Worm (Caenorhabditis elegans): ENCODE results near the gene C29F5.1.
A peak's percentile ranks its signal among the peaks of the same experiment; 100 is the strongest.

Gene C29F5.1

DNA sequence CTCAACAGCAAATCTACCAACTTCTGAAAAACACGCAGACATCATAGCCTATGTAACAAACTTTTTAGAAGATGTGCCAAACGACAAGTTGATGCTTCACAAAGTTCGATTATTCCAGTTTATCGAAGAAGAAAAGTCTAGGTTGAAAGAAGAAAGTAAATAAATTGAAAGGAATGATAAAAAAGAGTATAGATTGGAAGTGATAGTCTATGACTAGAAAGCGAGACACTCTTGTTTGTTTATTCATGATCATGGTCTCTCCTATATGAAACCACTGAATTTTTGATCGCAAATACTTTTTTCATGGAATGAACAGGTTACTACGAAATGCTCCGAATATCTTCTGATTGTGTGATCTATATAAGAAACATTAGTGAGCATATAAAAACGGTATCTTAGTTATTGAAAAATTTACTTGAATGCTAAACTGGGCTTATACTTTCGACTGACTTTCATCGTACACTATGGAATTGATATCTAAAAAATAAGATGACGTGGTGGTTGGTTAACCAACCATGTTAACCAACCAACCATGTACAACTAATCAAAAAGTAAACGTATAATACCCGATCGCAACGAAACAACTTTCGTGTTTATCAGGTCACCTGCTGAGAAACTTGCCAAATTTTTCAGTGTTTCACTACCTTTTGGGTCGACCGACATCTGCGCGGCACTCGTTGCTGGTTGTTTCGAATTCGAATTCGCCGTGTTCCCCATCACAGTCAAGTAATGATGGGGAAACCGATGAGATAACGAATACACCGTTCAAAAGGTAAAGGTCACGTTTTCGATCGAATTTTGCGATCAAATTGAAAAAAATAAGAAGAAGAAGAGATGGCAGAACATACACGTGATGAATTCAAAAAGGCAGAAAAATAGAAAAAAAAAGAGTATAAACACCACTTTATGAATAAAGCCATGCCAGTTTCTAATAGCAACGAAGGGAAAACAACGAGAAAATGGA lies 42.2 kb downstream of the C29F5.1 start, which contains the start of gene C32D5.8:
TSS of gene C32D5.8 (minus strand) at position 770 of the 964 bp plus-strand sequence.
- no peak for TF ChIP-seq athp-1 (tag; optimal IDR thresholded peaks at IDR 0.05)
- no peak for TF ChIP-seq B0035.1 (tag; optimal IDR thresholded peaks at IDR 0.05)
- no peak for TF ChIP-seq hmg-1.2 (GFP tag; IDR thresholded peaks at IDR 0.05)
- TF ChIP-seq zfh-2 (GFP tag; conservative IDR thresholded peaks at IDR 0.05): no peak
- no peak for TF ChIP-seq Y53F4B.3 (GFP tag; IDR thresholded peaks at IDR 0.05)
- TF ChIP-seq aptf-3 (GFP tag; IDR thresholded peaks at IDR 0.05): no peak
- no peak for TF ChIP-seq akir-1 (GFP tag; optimal IDR thresholded peaks at IDR 0.05)
- TF ChIP-seq B0261.1 (tag; optimal IDR thresholded peaks at IDR 0.05): no peak
- no peak for TF ChIP-seq rcor-1 (GFP tag; IDR thresholded peaks at IDR 0.05)
- no peak for TF ChIP-seq let-526 (GFP tag; IDR thresholded peaks at IDR 0.05)
- TF ChIP-seq mcd-1 (GFP tag; IDR thresholded peaks at IDR 0.05): no peak
- TF ChIP-seq lin-40 (tag; optimal IDR thresholded peaks at IDR 0.05): no peak

DNA sequence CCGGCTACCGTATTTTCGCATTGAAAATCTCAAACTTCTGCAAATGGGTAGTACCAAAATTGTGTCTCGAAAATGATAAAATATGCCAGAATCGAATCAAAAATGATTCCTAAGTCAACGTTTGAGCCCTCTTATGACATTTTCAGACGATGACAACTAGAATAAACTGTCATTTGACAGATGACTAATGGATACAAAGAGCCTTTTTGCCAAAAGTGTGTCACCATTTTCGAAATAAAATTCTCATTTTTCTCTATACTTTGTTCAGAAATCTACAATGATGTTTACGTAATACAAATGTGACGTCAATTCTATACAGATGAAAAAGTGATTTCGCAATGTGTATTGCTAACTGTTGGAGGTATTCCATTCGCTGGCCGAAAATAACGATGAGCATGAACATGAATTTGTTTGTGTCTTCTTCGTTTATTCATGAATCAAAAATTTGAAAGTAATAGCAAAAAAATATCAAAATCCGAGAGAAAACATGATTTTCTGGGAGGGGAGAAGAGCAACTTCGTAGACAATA lies 43.3 kb downstream of the C29F5.1 start:
- TF ChIP-seq ztf-6 (GFP tag; IDR thresholded peaks at IDR 0.05): no peak
- TF ChIP-seq F52B5.7 (tag; optimal IDR thresholded peaks at IDR 0.05): peak; percentile 85
- TF ChIP-seq Y67H2A.10 (GFP tag; conservative IDR thresholded peaks at IDR 0.05): no peak
- TF ChIP-seq B0035.1 (tag; optimal IDR thresholded peaks at IDR 0.05): peak; percentile 71
- no peak for TF ChIP-seq F49E8.2 (tag; optimal IDR thresholded peaks at IDR 0.05; ENCODE audit: insufficient read depth)
- TF ChIP-seq ztf-3 (GFP tag; optimal IDR thresholded peaks at IDR 0.05): peak; percentile 66
- TF ChIP-seq nhr-80 (tag; optimal IDR thresholded peaks at IDR 0.05): peak; percentile 32
- no peak for TF ChIP-seq mes-4 (tag; optimal IDR thresholded peaks at IDR 0.05)
- no peak for TF ChIP-seq ceh-91 (GFP tag; IDR thresholded peaks at IDR 0.05)
- peak; percentile 86 for TF ChIP-seq ZK185.1 (tag; optimal IDR thresholded peaks at IDR 0.05; ENCODE audit: poor library complexity, severe bottlenecking)
- no peak for TF ChIP-seq nhr-120 (GFP tag; IDR thresholded peaks at IDR 0.05)
- TF ChIP-seq him-1 (tag; optimal IDR thresholded peaks at IDR 0.05): peak; percentile 3
- peak in 1 of 3 experiments; percentile 60 for TF ChIP-seq lin-35 (GFP tag; optimal IDR thresholded peaks at IDR 0.05)
- no peak for TF ChIP-seq C17E4.6 (GFP tag; IDR thresholded peaks at IDR 0.05)
- TF ChIP-seq nfya-1 (tag; optimal IDR thresholded peaks at IDR 0.05; ENCODE audit: borderline replicate concordance, insufficient read depth): no peak
- peak; percentile 90 for TF ChIP-seq atf-7 (tag; optimal IDR thresholded peaks at IDR 0.05)
- peak; percentile 39 for TF ChIP-seq F22D6.2 (tag; optimal IDR thresholded peaks at IDR 0.05)
- TF ChIP-seq rpc-1 (optimal IDR thresholded peaks at IDR 0.05): no peak
- TF ChIP-seq rpc-1 (tag; optimal IDR thresholded peaks at IDR 0.05): no peak
- peak; percentile 68 for TF ChIP-seq dox-1 (GFP tag; IDR thresholded peaks at IDR 0.05)
- peak; percentile 62; the same call in 1 of the 2 replicates for TF ChIP-seq let-526 (GFP tag; IDR thresholded peaks at IDR 0.05)
- no peak for TF ChIP-seq lsl-1 (GFP tag; optimal IDR thresholded peaks at IDR 0.05)
- TF ChIP-seq hlh-26 (GFP tag; conservative IDR thresholded peaks at IDR 0.05): no peak
- no peak for TF ChIP-seq snpc-3.4 (tag; optimal IDR thresholded peaks at IDR 0.05)
- TF ChIP-seq tlf-1 (GFP tag; optimal IDR thresholded peaks at IDR 0.05): peak; percentile 82
- no peak for TF ChIP-seq T07F8.4 (tag; optimal IDR thresholded peaks at IDR 0.05)
- peak; percentile 86 for TF ChIP-seq F57C9.4 (tag; optimal IDR thresholded peaks at IDR 0.05)
- peak; percentile 68 for TF ChIP-seq madf-10 (tag; optimal IDR thresholded peaks at IDR 0.05)
- TF ChIP-seq D2030.7 (GFP tag; IDR thresholded peaks at IDR 0.05): 0 out of 2 replicates have a peak, but pooled peaks have one; percentile 10
- no peak for TF ChIP-seq lsy-27 (tag; optimal IDR thresholded peaks at IDR 0.05; ENCODE audit: borderline replicate concordance, insufficient read depth)
- no peak for TF ChIP-seq ztf-28 (GFP tag; IDR thresholded peaks at IDR 0.05)
- 0 out of 2 replicates have a peak, but pooled peaks have one; percentile 44 for TF ChIP-seq lag-1 (GFP tag; IDR thresholded peaks at IDR 0.05)
- peak; percentile 94 for TF ChIP-seq B0336.3 (GFP tag; IDR thresholded peaks at IDR 0.05)
- peak; percentile 67 for TF ChIP-seq C06A6.2 (GFP tag; conservative IDR thresholded peaks at IDR 0.05)
- peak; percentile 13 for TF ChIP-seq nhr-90 (tag; optimal IDR thresholded peaks at IDR 0.05)

Measured in whole organism, young adult.